Worm (Caenorhabditis elegans): ENCODE results near the gene F40G9.12.

DNA sequence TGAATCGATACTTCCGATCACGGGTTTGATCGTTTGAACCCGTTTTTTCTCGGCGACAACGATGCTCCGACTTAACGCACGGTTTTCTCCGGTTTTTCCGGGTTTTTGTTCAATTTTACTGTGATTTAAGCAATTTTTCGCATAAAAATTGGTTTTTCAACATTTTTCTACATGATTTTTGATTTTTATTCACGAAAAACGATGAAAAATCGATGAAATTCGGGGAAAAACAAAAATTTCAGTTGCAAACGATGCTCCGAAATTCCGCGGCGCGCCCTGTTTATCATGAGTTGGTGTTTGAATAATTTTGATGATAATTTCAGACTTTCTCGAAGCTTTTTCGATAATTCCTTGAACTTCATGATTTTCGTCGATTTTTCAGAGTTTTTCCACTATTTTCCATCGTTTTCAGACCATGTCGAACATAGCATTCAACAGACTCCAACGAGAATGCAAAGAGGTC, 16.8 kb downstream of the F40G9.12 start, which contains the start of gene ubc-20:
- TF ChIP-seq ama-1 (optimal IDR thresholded peaks at IDR 0.05): no peak
- no peak for TF ChIP-seq elt-2 (tag; optimal IDR thresholded peaks at IDR 0.05)
- TF ChIP-seq pha-2 (tag; optimal IDR thresholded peaks at IDR 0.05): no peak
- no peak for TF ChIP-seq nfya-1 (tag; optimal IDR thresholded peaks at IDR 0.05)

Data from whole organism, late embryonic.